Worm (Caenorhabditis elegans): ENCODE data around the gene cyp-35A2.

The cyp-35A2 gene

DNA sequence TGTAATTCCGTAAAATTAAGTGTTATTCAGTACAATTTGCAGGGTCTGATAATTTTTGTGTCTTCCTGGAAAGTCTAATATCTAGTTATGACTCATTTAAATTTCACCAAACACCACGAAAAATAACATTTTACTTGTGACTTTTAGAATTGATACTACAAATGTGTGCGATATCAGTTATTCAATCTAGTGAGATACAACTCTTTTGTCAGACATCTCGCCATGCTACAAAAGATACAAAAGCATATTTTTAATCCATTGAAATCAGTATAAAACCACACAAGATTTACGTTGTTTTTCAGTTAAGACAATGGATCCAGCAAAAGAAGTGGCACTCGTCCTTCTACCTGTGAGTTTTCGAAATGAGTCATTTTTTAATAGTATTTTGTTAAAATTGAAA, 10.1 kb upstream of the cyp-35A2 start, which contains the start of gene srx-56:
Gene srx-56, plus strand, starts transcription at position 301 of the 400 bp plus-strand sequence.
- TF ChIP-seq nhr-28 (tag; optimal IDR thresholded peaks at IDR 0.05) (no peak), mls-2 (tag; optimal IDR thresholded peaks at IDR 0.05) (no peak), drap-1 (GFP tag; optimal IDR thresholded peaks at IDR 0.05) (no peak), unc-120 (tag; optimal IDR thresholded peaks at IDR 0.05; ENCODE audit: poor library complexity, severe bottlenecking) (no peak)

DNA sequence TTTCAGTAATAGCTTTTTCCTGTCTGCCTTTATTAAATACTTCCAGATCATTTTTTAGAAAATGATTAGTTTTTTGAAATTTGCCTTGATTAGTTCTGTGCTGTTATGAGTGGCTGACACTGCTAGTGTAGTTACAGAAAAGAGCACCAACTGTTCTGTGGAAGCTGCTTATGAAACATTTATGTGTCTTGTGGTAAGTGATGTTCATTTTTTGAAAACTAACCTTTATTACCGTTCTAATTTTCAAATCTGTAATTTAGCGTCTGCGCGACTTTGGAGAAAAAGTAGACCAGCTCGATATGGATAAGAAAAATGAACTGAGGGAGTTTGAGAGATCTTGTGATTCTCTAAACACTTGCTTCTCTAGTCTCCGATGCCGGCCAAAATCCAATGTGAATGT, 5.6 kb upstream of the cyp-35A2 start, which contains the start of gene srj-14:
Gene srj-14, plus strand, starts transcription at position 131 of the 400 bp plus-strand sequence.
- TF ChIP-seq bed-3 (GFP tag; optimal IDR thresholded peaks at IDR 0.05) (no peak), M03D4.4 (tag; optimal IDR thresholded peaks at IDR 0.05) (no peak), ztf-11 (tag; optimal IDR thresholded peaks at IDR 0.05) (no peak), flh-1 (GFP tag; optimal IDR thresholded peaks at IDR 0.05) (no peak), snpc-4 (tag; optimal IDR thresholded peaks at IDR 0.05) (no peak), hlh-1 (tag; optimal IDR thresholded peaks at IDR 0.05) (no peak), nhr-28 (tag; optimal IDR thresholded peaks at IDR 0.05) (no peak), mep-1 (tag; optimal IDR thresholded peaks at IDR 0.05) (no peak), unc-39 (tag; optimal IDR thresholded peaks at IDR 0.05) (no peak), cnd-1 (tag; optimal IDR thresholded peaks at IDR 0.05) (no peak), nhr-2 (tag; optimal IDR thresholded peaks at IDR 0.05) (no peak), tbx-8 (GFP tag; optimal IDR thresholded peaks at IDR 0.05) (no peak), pha-4 (tag; optimal IDR thresholded peaks at IDR 0.05) (no peak), nhr-76 (tag; optimal IDR thresholded peaks at IDR 0.05) (no peak), mls-2 (tag; optimal IDR thresholded peaks at IDR 0.05) (no peak), ceh-39 (tag; optimal IDR thresholded peaks at IDR 0.05) (no peak), elt-1 (tag; optimal IDR thresholded peaks at IDR 0.05; ENCODE audit: borderline replicate concordance, insufficient read depth) (no peak), lin-13 (tag; optimal IDR thresholded peaks at IDR 0.05) (no peak)

DNA sequence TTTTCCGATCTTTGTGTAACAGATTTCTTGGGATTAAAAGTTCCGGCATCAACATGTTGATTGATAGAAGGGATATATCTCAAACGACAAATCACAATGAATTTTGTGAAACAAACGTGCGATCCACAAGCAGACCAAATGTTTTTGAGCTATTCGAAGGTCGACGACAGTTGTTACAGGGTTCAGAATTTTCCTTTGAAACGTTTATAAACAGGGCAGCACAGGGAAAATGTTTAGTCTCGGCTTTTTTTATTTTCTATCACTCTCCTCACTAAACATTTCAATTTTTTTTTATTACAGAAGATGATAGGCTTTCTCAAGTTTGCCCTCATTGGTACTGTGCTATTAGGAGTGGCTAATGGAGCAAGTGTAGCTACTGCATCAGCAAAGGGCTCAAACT, 969 bp upstream of the cyp-35A2 start, which contains the start of gene exc-13:
Gene exc-13, plus strand, starts transcription at position 301 of the 400 bp plus-strand sequence.
- TF ChIP-seq nhr-76 (tag; optimal IDR thresholded peaks at IDR 0.05) = no peak
- no peak for TF ChIP-seq drap-1 (GFP tag; optimal IDR thresholded peaks at IDR 0.05)
- no peak for TF ChIP-seq mep-1 (tag; optimal IDR thresholded peaks at IDR 0.05)
- TF ChIP-seq unc-62 (GFP tag; optimal IDR thresholded peaks at IDR 0.05) = no peak

DNA sequence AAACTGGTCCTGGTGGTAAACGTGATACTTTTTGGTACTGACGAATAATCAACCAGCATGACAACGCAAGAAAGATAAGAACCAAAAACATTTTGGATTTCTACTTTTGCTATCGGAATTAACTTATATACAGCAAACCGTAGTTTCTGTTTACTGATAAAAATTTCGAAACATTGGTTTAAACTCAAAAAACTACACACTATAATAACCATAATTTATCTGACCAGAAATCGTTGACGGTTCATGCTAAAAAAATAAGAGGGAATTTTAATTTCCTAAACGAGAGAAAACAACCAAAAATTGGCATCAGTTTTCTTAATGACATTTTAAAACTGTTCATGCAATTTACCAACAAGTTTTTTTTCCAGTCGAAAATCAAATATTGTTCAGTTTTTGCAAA, 2.3 kb downstream of the cyp-35A2 start, which contains the start of gene cyp-35A1:
Gene cyp-35A1, minus strand, starts transcription at position 101 of the 400 bp plus-strand sequence.
- TF ChIP-seq zip-8 (tag; optimal IDR thresholded peaks at IDR 0.05) (no peak), snpc-4 (tag; optimal IDR thresholded peaks at IDR 0.05) (no peak), sem-2 (GFP tag; optimal IDR thresholded peaks at IDR 0.05) (no peak), nhr-2 (tag; optimal IDR thresholded peaks at IDR 0.05) (no peak), elt-3 (tag; optimal IDR thresholded peaks at IDR 0.05) (no peak), blmp-1 (tag; optimal IDR thresholded peaks at IDR 0.05) (no peak), nhr-12 (tag; optimal IDR thresholded peaks at IDR 0.05) (no peak), M03D4.4 (tag; optimal IDR thresholded peaks at IDR 0.05) (no peak), unc-120 (tag; optimal IDR thresholded peaks at IDR 0.05; ENCODE audit: poor library complexity, severe bottlenecking) (no peak), nhr-76 (tag; optimal IDR thresholded peaks at IDR 0.05) (no peak), bed-3 (GFP tag; optimal IDR thresholded peaks at IDR 0.05) (no peak), flh-1 (GFP tag; optimal IDR thresholded peaks at IDR 0.05) (no peak), hlh-1 (tag; optimal IDR thresholded peaks at IDR 0.05) (no peak)

DNA sequence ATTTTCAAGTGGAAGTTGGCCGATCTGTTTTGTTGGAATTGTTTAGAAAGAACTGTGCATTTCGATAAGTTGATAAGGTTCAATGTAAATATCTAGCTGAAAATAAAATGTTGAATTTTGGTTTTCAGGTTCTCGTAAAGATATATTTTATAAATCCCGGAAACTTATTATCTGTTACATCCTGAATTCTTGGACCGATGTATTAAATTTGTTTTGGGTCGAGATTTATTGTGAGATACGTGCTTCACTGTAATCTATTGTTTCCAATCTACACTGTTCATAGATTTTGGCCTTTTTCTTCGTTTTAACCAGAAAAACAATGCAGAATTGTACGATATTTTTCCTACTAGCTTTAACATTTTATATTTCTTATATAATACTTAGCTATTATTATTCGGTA, 6.8 kb downstream of the cyp-35A2 start, which contains the start of gene C03G6.6:
Gene C03G6.6, plus strand, starts transcription at position 301 of the 400 bp plus-strand sequence.
- no peak for TF ChIP-seq zip-8 (tag; optimal IDR thresholded peaks at IDR 0.05)
- no peak for TF ChIP-seq ztf-11 (tag; optimal IDR thresholded peaks at IDR 0.05)
- no peak for TF ChIP-seq nhr-237 (tag; optimal IDR thresholded peaks at IDR 0.05)
- no peak for TF ChIP-seq bed-3 (GFP tag; optimal IDR thresholded peaks at IDR 0.05)
- no peak for TF ChIP-seq ceh-43 (GFP tag; optimal IDR thresholded peaks at IDR 0.05)
- TF ChIP-seq unc-39 (tag; optimal IDR thresholded peaks at IDR 0.05) = no peak
- TF ChIP-seq sptf-1 (tag; optimal IDR thresholded peaks at IDR 0.05) = no peak
- TF ChIP-seq pha-4 (tag; optimal IDR thresholded peaks at IDR 0.05) = no peak
- no peak for TF ChIP-seq ceh-39 (tag; optimal IDR thresholded peaks at IDR 0.05)
- no peak for TF ChIP-seq ceh-83 (GFP tag; optimal IDR thresholded peaks at IDR 0.05)
- TF ChIP-seq lin-13 (tag; optimal IDR thresholded peaks at IDR 0.05) = no peak
- TF ChIP-seq blmp-1 (tag; optimal IDR thresholded peaks at IDR 0.05) = no peak
- TF ChIP-seq snpc-4 (tag; optimal IDR thresholded peaks at IDR 0.05) = no peak
- TF ChIP-seq nhr-12 (tag; optimal IDR thresholded peaks at IDR 0.05) = no peak
- TF ChIP-seq mls-2 (tag; optimal IDR thresholded peaks at IDR 0.05) = no peak

Data from whole organism, mixed stage, embryonic.